Worm (Caenorhabditis elegans) whole organism, L3 larva: ENCODE results near the gene ZC204.6.
A peak's percentile ranks its signal among the peaks of the same experiment; 100 is the strongest.
"Not testable (repeated sequence)": the region's sequence is repeated elsewhere in the genome, so short reads cannot be mapped to it uniquely, and the experiment has no call there.

Experiments used
- R02D3.7 ChIP-seq: fragments of 150-350 bp; optimal IDR thresholded peaks from 2 replicates; lab custom pipeline; 2014; ENCODE audit warnings: missing biosample characterization, missing genetic modification characterization
- ZK546.5 ChIP-seq: sonication (generic microtip); optimal IDR thresholded peaks from 2 replicates; lab custom pipeline; 2017; ENCODE audit warnings: missing biosample characterization, missing genetic modification characterization
- aly-2 ChIP-seq: fragments of 150-350 bp; optimal IDR thresholded peaks from 2 replicates; lab custom pipeline; 2014; ENCODE audit warnings: missing biosample characterization, missing genetic modification characterization
- ceh-16 ChIP-seq: sonication (generic microtip); optimal IDR thresholded peaks from 2 replicates; lab custom pipeline; 2017; ENCODE audit warnings: missing biosample characterization, missing genetic modification characterization
- ceh-28 ChIP-seq: fragments of 150-350 bp; optimal IDR thresholded peaks from 2 replicates; lab custom pipeline; 2014; ENCODE audit warnings: missing biosample characterization, missing genetic modification reagents, missing genetic modification characterization
- ceh-82 ChIP-seq: fragments of 150-350 bp; optimal IDR thresholded peaks from 2 replicates; lab custom pipeline; 2014; ENCODE audit warnings: missing biosample characterization, missing genetic modification characterization
- ceh-9 ChIP-seq: sonication (generic microtip); optimal IDR thresholded peaks from 2 replicates; lab custom pipeline; 2018; ENCODE audit warnings: missing biosample characterization, missing genetic modification characterization
- daf-12 ChIP-seq: fragments of 150-350 bp; optimal IDR thresholded peaks from 2 replicates; lab custom pipeline; 2014; ENCODE audit warnings: missing biosample characterization, missing genetic modification reagents, missing genetic modification characterization
- egl-27 ChIP-seq: sonication (generic microtip); optimal IDR thresholded peaks from 4 replicates; lab custom pipeline; 2017; ENCODE audit warnings: missing biosample characterization, missing genetic modification reagents, missing genetic modification characterization
- egl-5 ChIP-seq: fragments of 150-350 bp; optimal IDR thresholded peaks from 2 replicates; lab custom pipeline; 2017; ENCODE audit warnings: missing biosample characterization, missing genetic modification reagents, missing genetic modification characterization, inconsistent platforms
- elt-1 ChIP-seq: fragments of 150-350 bp; optimal IDR thresholded peaks from 2 replicates; lab custom pipeline; 2014; ENCODE audit warnings: missing biosample characterization, missing genetic modification characterization
- elt-3 ChIP-seq, 3 experiments: fragments of 150-350 bp in 1 of 3; sonication (generic microtip) in 2 of 3; optimal IDR thresholded peaks; 2 replicates in 2 of 3; 4 replicates in 1 of 3; lab custom pipeline; 2014 to 2017; ENCODE audit warnings: missing biosample characterization in 3 of 3, missing genetic modification characterization in 3 of 3
- eor-1 ChIP-seq, 2 experiments: fragments of 150-350 bp; optimal IDR thresholded peaks; 2 replicates each; lab custom pipeline; 2014 to 2018; ENCODE audit warnings: missing biosample characterization in 2 of 2, missing genetic modification characterization in 2 of 2
- fkh-10 ChIP-seq: sonication (generic microtip); optimal IDR thresholded peaks from 2 replicates; lab custom pipeline; 2017; ENCODE audit warnings: missing biosample characterization, missing genetic modification reagents, missing genetic modification characterization
- fkh-2 ChIP-seq: fragments of 150-350 bp; optimal IDR thresholded peaks from 2 replicates; lab custom pipeline; 2014; ENCODE audit warnings: missing biosample characterization, missing genetic modification reagents, missing genetic modification characterization
- fos-1 ChIP-seq: fragments of 150-350 bp; optimal IDR thresholded peaks from 2 replicates; lab custom pipeline; 2014; ENCODE audit warnings: missing biosample characterization, missing genetic modification characterization
- hmg-11 ChIP-seq: sonication (generic microtip); optimal IDR thresholded peaks from 2 replicates; lab custom pipeline; 2016; ENCODE audit warnings: missing genetic modification characterization, missing compliant biosample characterization
- jun-1 ChIP-seq: fragments of 150-350 bp; optimal IDR thresholded peaks from 2 replicates; lab custom pipeline; 2014; ENCODE audit warnings: missing biosample characterization, missing genetic modification reagents, missing genetic modification characterization
- nfya-1 ChIP-seq: sonication (generic microtip); optimal IDR thresholded peaks from 2 replicates; lab custom pipeline; 2017; ENCODE audit warnings: missing genetic modification characterization, mild to moderate bottlenecking, missing compliant biosample characterization, antibody characterized with exemption, moderate library complexity; ENCODE audit not compliant: insufficient read depth
- nhr-11 ChIP-seq: fragments of 150-350 bp; optimal IDR thresholded peaks from 2 replicates; lab custom pipeline; 2014; ENCODE audit warnings: missing biosample characterization, missing genetic modification characterization
- nhr-12 ChIP-seq: fragments of 150-350 bp; optimal IDR thresholded peaks from 2 replicates; lab custom pipeline; 2014; ENCODE audit warnings: missing biosample characterization, missing genetic modification characterization
- nhr-23 ChIP-seq: fragments of 150-350 bp; optimal IDR thresholded peaks from 2 replicates; lab custom pipeline; 2014; ENCODE audit warnings: missing biosample characterization, missing genetic modification reagents, missing genetic modification characterization
- nhr-25 ChIP-seq: sonication (generic microtip); optimal IDR thresholded peaks from 2 replicates; lab custom pipeline; 2017; ENCODE audit warnings: missing biosample characterization, missing genetic modification characterization
- nhr-67 ChIP-seq: fragments of 150-350 bp; optimal IDR thresholded peaks from 2 replicates; lab custom pipeline; 2014; ENCODE audit warnings: missing biosample characterization, missing genetic modification characterization
- nhr-77 ChIP-seq: fragments of 150-350 bp; optimal IDR thresholded peaks from 2 replicates; lab custom pipeline; 2014; ENCODE audit warnings: missing biosample characterization, missing genetic modification characterization
- pha-4 ChIP-seq: fragments of 150-350 bp; optimal IDR thresholded peaks from 2 replicates; lab custom pipeline; 2014; ENCODE audit warnings: missing biosample characterization, missing genetic modification reagents, missing genetic modification characterization
- pqm-1 ChIP-seq: fragments of 150-350 bp; optimal IDR thresholded peaks from 2 replicates; lab custom pipeline; 2017; ENCODE audit warnings: missing biosample characterization, missing genetic modification characterization, inconsistent platforms
- sea-2 ChIP-seq: fragments of 150-350 bp; sonication (generic microtip); optimal IDR thresholded peaks from 4 replicates; lab custom pipeline; 2014; ENCODE audit warnings: missing biosample characterization, missing genetic modification reagents, missing genetic modification characterization
- skn-1 ChIP-seq: fragments of 150-350 bp; optimal IDR thresholded peaks from 2 replicates; lab custom pipeline; 2014; ENCODE audit warnings: missing biosample characterization, missing genetic modification characterization
- snpc-4 ChIP-seq: fragments of 150-350 bp; optimal IDR thresholded peaks from 2 replicates; lab custom pipeline; 2014; ENCODE audit warnings: missing biosample characterization, missing genetic modification characterization
- unc-39 ChIP-seq: sonication (generic microtip); optimal IDR thresholded peaks from 4 replicates; lab custom pipeline; 2017; ENCODE audit warnings: missing biosample characterization, missing genetic modification characterization
- zag-1 ChIP-seq: fragments of 150-350 bp; optimal IDR thresholded peaks from 2 replicates; lab custom pipeline; 2014; ENCODE audit warnings: missing biosample characterization, missing genetic modification characterization

ZC204.6 gene

DNA sequence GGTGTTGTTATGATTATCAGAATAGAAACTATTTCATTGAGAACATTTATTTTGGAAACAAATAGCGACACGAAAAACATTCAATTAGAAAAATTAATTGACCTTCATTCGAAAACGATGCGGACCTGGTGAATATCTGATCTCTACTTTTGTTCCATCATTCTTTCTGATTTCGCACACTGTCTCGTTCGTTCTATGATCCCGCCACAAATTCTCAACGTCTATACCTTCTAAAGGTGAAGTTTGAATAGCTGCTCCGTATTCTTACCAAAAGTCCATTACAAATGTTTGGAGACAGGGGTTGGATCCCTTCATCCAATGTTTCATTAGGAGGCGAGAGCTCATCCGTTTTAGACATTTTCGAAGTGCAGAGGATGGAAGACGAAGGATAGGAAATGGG, 7.2 kb upstream of the ZC204.6 start, which contains the start of gene fbxb-16:
Gene fbxb-16, minus strand, starts transcription at position 101 of the 400 bp plus-strand sequence.
- TF ChIP-seq skn-1 (tag; lab: Kevin White, UChicago) (no peak), egl-27 (tag; lab: Kevin White, UChicago) (no peak), sea-2 (GFP tag; lab: Kevin White, UChicago) (no peak), nhr-67 (no peak), fkh-10 (GFP tag; lab: Kevin White, UChicago) (peak; percentile 15), zag-1 (tag; lab: Kevin White, UChicago) (no peak)

ce11 chrII:1650502-1650901, 5.9 kb upstream of the ZC204.6 start, which contains the start of gene fbxb-20:
Gene fbxb-20 (minus strand): TSS chrII:1650602.
- TF ChIP-seq eor-1 (tag; optimal IDR thresholded peaks at IDR 0.05; lab: Kevin White, UChicago) (no peak), skn-1 (tag; lab: Kevin White, UChicago) (no peak), aly-2 (tag; lab: Kevin White, UChicago) (no peak), fkh-2 (tag; lab: Kevin White, UChicago) (no peak), nhr-25 (tag; lab: Kevin White, UChicago) (no peak), ceh-82 (no peak), ZK546.5 (no peak), nhr-77 (tag; lab: Kevin White, UChicago) (no peak), elt-1 (tag; lab: Kevin White, UChicago) (no peak), elt-3 (tag; optimal IDR thresholded peaks at IDR 0.05; lab: Kevin White, UChicago) (no peak), fos-1 (tag; lab: Kevin White, UChicago) (no peak), snpc-4 (tag; lab: Kevin White, UChicago) (no peak), nhr-12 (tag; lab: Kevin White, UChicago) (no peak), ceh-9 (no peak), zag-1 (tag; lab: Kevin White, UChicago) (no peak), pqm-1 (tag; lab: Kevin White, UChicago) (no peak)

- TF ChIP-seq fkh-10 (GFP tag; lab: Kevin White, UChicago), result peak; percentile 44
- no peak for TF ChIP-seq jun-1 (tag; lab: Kevin White, UChicago)
These were observed 4.1 kb upstream of the ZC204.6 start, which contains the start of gene fbxb-21 for ce11 chrII:1648768-1649167. Gene fbxb-21 (minus strand): TSS chrII:1648868.

ce11 chrII:1646199-1646598, 1.6 kb upstream of the ZC204.6 start, which contains the start of gene ZC204.17:
Gene ZC204.17 (minus strand): TSS chrII:1646299.
- no peak for TF ChIP-seq nfya-1 (tag; lab: Kevin White, UChicago)
- no peak for TF ChIP-seq aly-2 (tag; lab: Kevin White, UChicago)
- TF ChIP-seq nhr-77 (tag; lab: Kevin White, UChicago), result no peak
- TF ChIP-seq hmg-11 (tag; lab: Kevin White, UChicago), result no peak
- TF ChIP-seq nhr-23 (tag; lab: Kevin White, UChicago), result no peak
- TF ChIP-seq zag-1 (tag; lab: Kevin White, UChicago), result no peak
- TF ChIP-seq unc-39 (tag; lab: Kevin White, UChicago), result no peak
- no peak for TF ChIP-seq ceh-16 (tag; lab: Kevin White, UChicago)
- no peak for TF ChIP-seq R02D3.7
- no peak for TF ChIP-seq egl-5 (tag; lab: Kevin White, UChicago)
- no peak for TF ChIP-seq daf-12
- TF ChIP-seq ceh-28, result no peak

DNA sequence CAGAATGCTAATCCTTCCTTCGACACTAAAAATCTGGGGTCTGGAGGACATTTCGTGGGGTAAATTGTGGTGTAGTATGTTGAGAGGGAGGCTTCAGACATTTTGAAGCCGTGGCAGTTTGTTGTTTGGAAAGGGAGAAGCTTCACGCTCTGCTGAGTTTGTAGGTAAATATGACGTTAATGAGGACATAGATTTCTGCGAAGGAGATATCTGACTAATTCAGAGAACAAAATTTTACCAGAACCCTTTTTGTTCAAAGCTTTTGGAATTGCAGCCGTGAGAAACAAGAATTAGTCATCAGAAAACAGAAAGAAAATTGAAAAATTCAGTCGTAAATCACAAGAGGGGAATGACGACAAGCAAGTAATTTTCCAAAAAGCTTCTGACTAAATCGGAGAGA, 4.1 kb downstream of the ZC204.6 start, which contains the start of gene srh-72:
Gene srh-72, minus strand, starts transcription at position 101 of the 400 bp plus-strand sequence.
- TF ChIP-seq daf-12 (no peak), pqm-1 (tag; lab: Kevin White, UChicago) (no peak), nfya-1 (tag; lab: Kevin White, UChicago) (no peak), pha-4 (tag; lab: Kevin White, UChicago) (no peak), fos-1 (tag; lab: Kevin White, UChicago) (no peak)

- not testable (repeated sequence) for TF ChIP-seq unc-39, nhr-11, snpc-4 (tag; lab: Kevin White, UChicago)
These were observed 8.2 kb downstream of the ZC204.6 start, which contains the start of gene srg-20 for ce11 chrII:1636392-1636791. Gene srg-20 (plus strand): TSS chrII:1636692.
